Fruit fly (Drosophila melanogaster): ENCODE data around the gene CG18628.

CG18628 gene

dm6 chr3L:10637819-10638218, 1.7 kb upstream of the CG18628 start, which contains the start of gene Cnep1r2 (continued):
- TF ChIP-seq cwo (GFP tag; optimal IDR thresholded peaks at IDR 0.05) (peak; percentile 87), crc (GFP tag; optimal IDR thresholded peaks at IDR 0.05) (no peak), CG3065 (GFP tag; optimal IDR thresholded peaks at IDR 0.05) (peak; percentile 88), kay (GFP tag; optimal IDR thresholded peaks at IDR 0.05) (peak; percentile 69), CG10565 (GFP tag; optimal IDR thresholded peaks at IDR 0.05) (peak; percentile 24), Opbp (GFP tag; IDR thresholded peaks at IDR 0.05; ENCODE audit: partially characterized antibody) (no peak), CG10147 (GFP tag; optimal IDR thresholded peaks at IDR 0.05) (peak; percentile 89), Oli (tag; optimal IDR thresholded peaks at IDR 0.05) (peak; percentile 97), CG10979 (tag; optimal IDR thresholded peaks at IDR 0.05) (peak; percentile 96), CG14710 (tag; optimal IDR thresholded peaks at IDR 0.05) (peak; percentile 96), CG3407 (GFP tag; optimal IDR thresholded peaks at IDR 0.05) (peak; percentile 90), sens (GFP tag) (peak; percentile 90), grau (tag; optimal IDR thresholded peaks at IDR 0.05) (peak; percentile 97), CG13287 (GFP tag; IDR thresholded peaks at IDR 0.05; ENCODE audit: partially characterized antibody) (peak; percentile 27; the same call in 1 of the 2 replicates), psq (GFP tag; optimal IDR thresholded peaks at IDR 0.05) (peak; percentile 83), caup (GFP tag; optimal IDR thresholded peaks at IDR 0.05; ENCODE audit: severe bottlenecking) (peak; percentile 96), CG32532 (GFP tag; IDR thresholded peaks at IDR 0.05) (peak; percentile 96), CG5180 (GFP tag; optimal IDR thresholded peaks at IDR 0.05) (peak; percentile 73), CG18599 (GFP tag; optimal IDR thresholded peaks at IDR 0.05) (peak; percentile 96), CG15269 (tag; optimal IDR thresholded peaks at IDR 0.05) (peak; percentile 97), chif (GFP tag; optimal IDR thresholded peaks at IDR 0.05) (peak; percentile 69 to 72), Elba2 (GFP tag; optimal IDR thresholded peaks at IDR 0.05) (peak; percentile 87), eyg (GFP tag; optimal IDR thresholded peaks at IDR 0.05) (no peak), D19B (GFP tag; optimal IDR thresholded peaks at IDR 0.05) (peak; percentile 78), Sox100B (GFP tag; optimal IDR thresholded peaks at IDR 0.05) (peak; percentile 94), Fer2 (tag; optimal IDR thresholded peaks at IDR 0.05) (peak; percentile 97), CG31441 (GFP tag; IDR thresholded peaks at IDR 0.05) (peak; percentile 98), Hsf (GFP tag; optimal IDR thresholded peaks at IDR 0.05) (peak; percentile 79), Ravus (GFP tag; IDR thresholded peaks at IDR 0.05) (peak; percentile 88), CG32767 (GFP tag; IDR thresholded peaks at IDR 0.05) (peak; percentile 95), Stat92E (GFP tag; optimal IDR thresholded peaks at IDR 0.05) (peak in 1 of 3 experiments; percentile 83), croc (GFP tag; conservative IDR thresholded peaks at IDR 0.05) (peak; percentile 97), Abd-B (GFP tag; optimal IDR thresholded peaks at IDR 0.05) (peak; percentile 98), cas (GFP tag; IDR thresholded peaks at IDR 0.05) (peak; percentile 87), kni (GFP tag; optimal IDR thresholded peaks at IDR 0.05) (no peak), CG12219 (GFP tag; optimal IDR thresholded peaks at IDR 0.05) (peak; percentile 82), vvl (GFP tag; IDR thresholded peaks at IDR 0.05) (peak; percentile 97), trh (GFP tag; optimal IDR thresholded peaks at IDR 0.05) (peak; percentile 83), Drgx (GFP tag; IDR thresholded peaks at IDR 0.05) (peak; percentile 92), sima (GFP tag; optimal IDR thresholded peaks at IDR 0.05) (no peak), CG8089 (GFP tag; optimal IDR thresholded peaks at IDR 0.05) (peak; percentile 24), CG10654 (GFP tag; optimal IDR thresholded peaks at IDR 0.05) (peak; percentile 92), NC2α (GFP tag; optimal IDR thresholded peaks at IDR 0.05) (no peak), CG16863 (GFP tag; optimal IDR thresholded peaks at IDR 0.05) (peak; percentile 23), CG8290 (GFP tag; optimal IDR thresholded peaks at IDR 0.05) (peak; percentile 93), CG8290 (tag; optimal IDR thresholded peaks at IDR 0.05) (peak in 1 of 2 experiments; percentile 16), CG10462 (GFP tag; optimal IDR thresholded peaks at IDR 0.05) (peak; percentile 80), nau (GFP tag; optimal IDR thresholded peaks at IDR 0.05) (no peak), Hey (tag; optimal IDR thresholded peaks at IDR 0.05) (peak; percentile 68), HLH3B (GFP tag; IDR thresholded peaks at IDR 0.05) (peak; percentile 95), dimm (GFP tag; IDR thresholded peaks at IDR 0.05) (peak; percentile 76)
